Worm (Caenorhabditis elegans) whole organism, mixed stage, embryonic: ENCODE measurements around the gene C14C11.4.

Experiments used
- M03D4.4 ChIP-seq: sonication (generic microtip); optimal IDR thresholded peaks from 2 replicates; lab custom pipeline; 2017; ENCODE audit warnings: mild to moderate bottlenecking, missing genetic modification characterization, missing compliant biosample characterization
- bed-3 ChIP-seq: fragments of 200-800 bp; sonication (Bioruptor generic); optimal IDR thresholded peaks from 3 replicates; lab custom pipeline; 2018; ENCODE audit warnings: mild to moderate bottlenecking, missing genetic modification characterization, moderate library complexity, missing compliant biosample characterization
- blmp-1 ChIP-seq: fragments of 150-350 bp; optimal IDR thresholded peaks from 2 replicates; lab custom pipeline; 2014; ENCODE audit warnings: missing biosample characterization, missing genetic modification characterization
- ceh-39 ChIP-seq: fragments of 150-350 bp; optimal IDR thresholded peaks from 2 replicates; lab custom pipeline; 2014; ENCODE audit warnings: missing biosample characterization, missing genetic modification characterization
- ceh-43 ChIP-seq: fragments of 200-800 bp; sonication (Bioruptor generic); optimal IDR thresholded peaks from 2 replicates; lab custom pipeline; 2018; ENCODE audit warnings: mild to moderate bottlenecking, missing genetic modification characterization, moderate library complexity, missing compliant biosample characterization
- ceh-83 ChIP-seq: fragments of 200-800 bp; sonication (Bioruptor generic); optimal IDR thresholded peaks from 2 replicates; lab custom pipeline; 2018; ENCODE audit warnings: mild to moderate bottlenecking, missing genetic modification characterization, missing compliant biosample characterization
- ces-1 ChIP-seq: fragments of 150-350 bp; optimal IDR thresholded peaks from 2 replicates; lab custom pipeline; 2014; ENCODE audit warnings: missing biosample characterization, missing genetic modification reagents, missing genetic modification characterization
- cnd-1 ChIP-seq: fragments of 200-800 bp; sonication (Bioruptor generic); optimal IDR thresholded peaks from 2 replicates; lab custom pipeline; 2018; ENCODE audit warnings: mild to moderate bottlenecking, missing genetic modification characterization, missing compliant biosample characterization
- drap-1 ChIP-seq: fragments of 200-800 bp; sonication (Bioruptor generic); optimal IDR thresholded peaks from 3 replicates; lab custom pipeline; 2018; ENCODE audit warnings: mild to moderate bottlenecking, missing genetic modification characterization, missing compliant biosample characterization
- elt-3 ChIP-seq: fragments of 150-350 bp; optimal IDR thresholded peaks from 2 replicates; lab custom pipeline; 2014; ENCODE audit warnings: missing biosample characterization, missing genetic modification characterization
- flh-1 ChIP-seq: fragments of 200-800 bp; sonication (Bioruptor generic); optimal IDR thresholded peaks from 2 replicates; lab custom pipeline; 2018; ENCODE audit warnings: mild to moderate bottlenecking, missing genetic modification characterization, moderate library complexity, missing compliant biosample characterization
- ham-2 ChIP-seq: fragments of 200-800 bp; sonication (Bioruptor generic); optimal IDR thresholded peaks from 2 replicates; lab custom pipeline; 2018; ENCODE audit warnings: mild to moderate bottlenecking, missing genetic modification characterization, missing compliant biosample characterization
- hlh-1 ChIP-seq: fragments of 150-350 bp; optimal IDR thresholded peaks from 2 replicates; lab custom pipeline; 2014; ENCODE audit warnings: missing biosample characterization, missing genetic modification reagents, missing genetic modification characterization
- lin-32 ChIP-seq: fragments of 200-800 bp; sonication (Bioruptor generic); optimal IDR thresholded peaks from 2 replicates; lab custom pipeline; 2018; ENCODE audit warnings: mild to moderate bottlenecking, missing genetic modification characterization, missing compliant biosample characterization
- mab-5 ChIP-seq: fragments of 150-350 bp; optimal IDR thresholded peaks from 2 replicates; lab custom pipeline; 2014; ENCODE audit warnings: missing biosample characterization, missing genetic modification characterization
- mep-1 ChIP-seq: fragments of 150-350 bp; optimal IDR thresholded peaks from 2 replicates; lab custom pipeline; 2017; ENCODE audit warnings: missing biosample characterization, missing genetic modification reagents, missing genetic modification characterization, inconsistent platforms
- mls-2 ChIP-seq: sonication (generic microtip); optimal IDR thresholded peaks from 2 replicates; lab custom pipeline; 2016; ENCODE audit warnings: mild to moderate bottlenecking, missing genetic modification characterization, moderate library complexity, missing compliant biosample characterization
- nhr-2 ChIP-seq: fragments of 150-350 bp; optimal IDR thresholded peaks from 2 replicates; lab custom pipeline; 2014; ENCODE audit warnings: missing biosample characterization, missing genetic modification characterization
- nhr-237 ChIP-seq: fragments of 150-350 bp; optimal IDR thresholded peaks from 2 replicates; lab custom pipeline; 2014; ENCODE audit warnings: missing biosample characterization, missing genetic modification characterization
- nhr-28 ChIP-seq: fragments of 150-350 bp; optimal IDR thresholded peaks from 2 replicates; lab custom pipeline; 2014; ENCODE audit warnings: missing biosample characterization, missing genetic modification characterization
- nhr-76 ChIP-seq: sonication (generic microtip); optimal IDR thresholded peaks from 2 replicates; lab custom pipeline; 2017; ENCODE audit warnings: missing biosample characterization, missing genetic modification characterization
- sem-2 ChIP-seq: fragments of 200-800 bp; sonication (Bioruptor generic); optimal IDR thresholded peaks from 2 replicates; lab custom pipeline; 2018; ENCODE audit warnings: mild to moderate bottlenecking, missing genetic modification characterization, missing compliant biosample characterization
- snpc-4 ChIP-seq: fragments of 150-350 bp; optimal IDR thresholded peaks from 2 replicates; lab custom pipeline; 2014; ENCODE audit warnings: missing biosample characterization, missing genetic modification characterization
- sptf-1 ChIP-seq: sonication (generic microtip); optimal IDR thresholded peaks from 2 replicates; lab custom pipeline; 2017; ENCODE audit warnings: mild to moderate bottlenecking, missing genetic modification characterization, moderate library complexity, missing compliant biosample characterization
- unc-39 ChIP-seq: fragments of 150-350 bp; optimal IDR thresholded peaks from 2 replicates; lab custom pipeline; 2014; ENCODE audit warnings: missing biosample characterization, missing genetic modification characterization
- zip-8 ChIP-seq: fragments of 150-350 bp; optimal IDR thresholded peaks from 2 replicates; lab custom pipeline; 2014; ENCODE audit warnings: missing biosample characterization, missing genetic modification characterization
- ztf-11 ChIP-seq: fragments of 150-350 bp; optimal IDR thresholded peaks from 2 replicates; lab custom pipeline; 2014; ENCODE audit warnings: missing biosample characterization, missing genetic modification characterization

The C14C11.4 gene

DNA sequence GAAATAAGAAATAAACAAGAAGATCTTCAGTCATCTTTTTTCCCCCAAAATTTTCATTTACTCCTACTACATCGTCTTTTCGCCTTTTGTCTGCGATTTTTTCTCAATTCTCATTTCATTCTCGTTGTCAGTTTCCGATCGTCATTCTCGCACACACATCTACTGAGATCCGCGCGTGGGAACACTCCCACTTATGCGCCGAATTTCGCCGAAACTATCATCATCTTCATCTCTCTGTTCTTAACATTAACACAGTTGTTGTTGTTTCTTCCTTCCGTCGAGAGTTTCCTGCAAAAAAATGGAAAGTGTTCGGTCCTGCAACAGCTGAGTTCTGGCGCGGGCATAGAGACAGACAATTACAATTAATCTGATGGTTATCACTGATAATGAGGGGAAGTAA, 50.2 kb downstream of the C14C11.4 start:
- TF ChIP-seq blmp-1 (tag; lab: Kevin White, UChicago) = no peak
- no peak for TF ChIP-seq cnd-1 (tag; lab: Kevin White, UChicago)
- no peak for TF ChIP-seq mep-1
- TF ChIP-seq ceh-43 (GFP tag; lab: Kevin White, UChicago) = no peak
- no peak for TF ChIP-seq sptf-1 (tag; lab: Kevin White, UChicago)
- TF ChIP-seq ceh-83 (GFP tag; lab: Kevin White, UChicago) = no peak
- TF ChIP-seq mls-2 (tag; lab: Kevin White, UChicago) = no peak
- TF ChIP-seq hlh-1 (tag; lab: Kevin White, UChicago) = no peak
- TF ChIP-seq mab-5 = no peak
- TF ChIP-seq nhr-237 (tag; lab: Kevin White, UChicago) = no peak
- TF ChIP-seq nhr-28 (tag; lab: Kevin White, UChicago) = no peak
- TF ChIP-seq ceh-39 (tag; lab: Kevin White, UChicago) = no peak
- no peak for TF ChIP-seq ztf-11
- TF ChIP-seq lin-32 = no peak
- no peak for TF ChIP-seq sem-2 (GFP tag; lab: Kevin White, UChicago)
- no peak for TF ChIP-seq drap-1 (GFP tag; lab: Kevin White, UChicago)
- TF ChIP-seq nhr-2 (tag; lab: Kevin White, UChicago) = no peak
- TF ChIP-seq flh-1 (GFP tag; lab: Kevin White, UChicago) = no peak

DNA sequence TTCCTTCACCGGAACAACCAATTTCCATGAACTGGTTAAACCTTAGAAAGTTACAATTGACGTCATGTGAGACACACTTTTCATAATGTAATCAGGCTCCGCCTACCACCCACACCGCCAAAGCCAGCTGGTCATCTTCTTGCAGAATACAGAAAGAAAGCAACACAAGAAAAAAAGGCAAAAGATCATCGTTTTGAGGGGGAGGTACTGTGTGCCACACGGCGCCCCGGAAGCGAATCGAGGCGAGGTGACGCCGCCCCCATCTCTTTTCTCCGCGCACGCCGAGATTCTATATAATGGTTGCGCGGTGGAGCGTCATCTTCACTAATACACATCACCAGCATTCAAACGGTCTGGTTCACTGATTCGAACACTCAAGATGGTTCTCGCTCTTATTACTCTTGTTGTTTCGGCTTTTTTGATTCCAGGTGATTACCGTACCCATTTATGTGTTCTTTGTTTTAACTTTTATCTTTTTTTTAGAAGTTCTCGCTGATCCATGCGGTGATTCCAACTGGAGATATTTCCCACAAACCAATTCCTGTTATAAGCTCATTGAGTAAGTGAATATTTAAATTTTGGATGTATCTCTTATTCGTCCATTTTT, 52.5 kb downstream of the C14C11.4 start, which contains the start of gene clec-1:
Gene clec-1, plus strand, starts transcription at position 320 of the 607 bp plus-strand sequence.
- TF ChIP-seq unc-39 (tag; lab: Kevin White, UChicago) (no peak), zip-8 (tag; lab: Kevin White, UChicago) (no peak), ceh-83 (GFP tag; lab: Kevin White, UChicago) (no peak), M03D4.4 (tag; lab: Kevin White, UChicago) (no peak), drap-1 (GFP tag; lab: Kevin White, UChicago) (no peak), ztf-11 (no peak), ces-1 (no peak), flh-1 (GFP tag; lab: Kevin White, UChicago) (no peak), mls-2 (tag; lab: Kevin White, UChicago) (no peak), bed-3 (GFP tag; lab: Kevin White, UChicago) (no peak), ceh-39 (tag; lab: Kevin White, UChicago) (no peak), nhr-76 (tag; lab: Kevin White, UChicago) (no peak), mep-1 (no peak), nhr-2 (tag; lab: Kevin White, UChicago) (no peak), ham-2 (GFP tag; lab: Kevin White, UChicago) (no peak), elt-3 (no peak), snpc-4 (tag; lab: Kevin White, UChicago) (no peak), cnd-1 (tag; lab: Kevin White, UChicago) (no peak)
- TF ChIP-seq, all 35 proteins: peak for 0
